Fruit fly (Drosophila melanogaster): ENCODE data around the gene CG32756.

The CG32756 gene

dm6 chrX:5916494-5917309 is 28.8 kb upstream of the CG32756 start, which contains the start of the genes Shmt and CG3726 (continued):
- no peak for TF ChIP-seq eyg (GFP tag; optimal IDR thresholded peaks at IDR 0.05)
- TF ChIP-seq CG3995 (GFP tag; optimal IDR thresholded peaks at IDR 0.05) = no peak
- no peak for TF ChIP-seq ken (GFP tag; IDR thresholded peaks at IDR 0.05)
- TF ChIP-seq stwl (tag; optimal IDR thresholded peaks at IDR 0.05) = no peak
- TF ChIP-seq CG4404 (GFP tag; IDR thresholded peaks at IDR 0.05) = no peak
- no peak for TF ChIP-seq CG11560 (tag; IDR thresholded peaks at IDR 0.05)
- peak; percentile 43 for TF ChIP-seq CG2116 (GFP tag; optimal IDR thresholded peaks at IDR 0.05)
- TF ChIP-seq Dp (GFP tag; optimal IDR thresholded peaks at IDR 0.05) = peak; percentile 75
- no peak for TF ChIP-seq disco-r (GFP tag; optimal IDR thresholded peaks at IDR 0.05)
- TF ChIP-seq dati (GFP tag; IDR thresholded peaks at IDR 0.05) = no peak
- no peak for TF ChIP-seq CG17568 (GFP tag; optimal IDR thresholded peaks at IDR 0.05)
- no peak for TF ChIP-seq bowl (GFP tag; IDR thresholded peaks at IDR 0.05)
- TF ChIP-seq CG12236 (GFP tag; optimal IDR thresholded peaks at IDR 0.05) = peak; percentile 26
- no peak for TF ChIP-seq odd (GFP tag; optimal IDR thresholded peaks at IDR 0.05)
- TF ChIP-seq Hmr (GFP tag; optimal IDR thresholded peaks at IDR 0.05) = peak; percentile 24
- peak; percentile 24 for TF ChIP-seq CrebB (tag; optimal IDR thresholded peaks at IDR 0.05)
- TF ChIP-seq CG11504 (tag; optimal IDR thresholded peaks at IDR 0.05) = peak; percentile 100
- no peak for TF ChIP-seq Ssrp (tag; optimal IDR thresholded peaks at IDR 0.05)
- no peak for TF ChIP-seq CG7556 (GFP tag; optimal IDR thresholded peaks at IDR 0.05)
- peak; percentile 44 for TF ChIP-seq CG12071 (GFP tag; optimal IDR thresholded peaks at IDR 0.05)
- no peak for TF ChIP-seq CG1792 (GFP tag; optimal IDR thresholded peaks at IDR 0.05)
- TF ChIP-seq CG3726 (GFP tag; IDR thresholded peaks at IDR 0.05) = no peak
- no peak for TF ChIP-seq kni (GFP tag; optimal IDR thresholded peaks at IDR 0.05)
- peak; percentile 45 for TF ChIP-seq BEAF-32 (GFP tag; optimal IDR thresholded peaks at IDR 0.05)
- TF ChIP-seq sna (GFP tag; IDR thresholded peaks at IDR 0.05; ENCODE audit: partially characterized antibody) = no peak
- TF ChIP-seq z (GFP tag; IDR thresholded peaks at IDR 0.05) = peak; percentile 68; the same call in 1 of the 3 replicates
- no peak for TF ChIP-seq gfzf (GFP tag; optimal IDR thresholded peaks at IDR 0.05)
- TF ChIP-seq lov (optimal IDR thresholded peaks at IDR 0.05) = no peak
- no peak for TF ChIP-seq lov (GFP tag; IDR thresholded peaks at IDR 0.05)
- TF ChIP-seq Scr (GFP tag; IDR thresholded peaks at IDR 0.05; ENCODE audit: partially characterized antibody) = no peak
- no peak for TF ChIP-seq cad (GFP tag; optimal IDR thresholded peaks at IDR 0.05)
- no peak for TF ChIP-seq H2.0 (GFP tag; IDR thresholded peaks at IDR 0.05)
- no peak for TF ChIP-seq Meics (GFP tag; optimal IDR thresholded peaks at IDR 0.05)
- TF ChIP-seq CG7987 (GFP tag; optimal IDR thresholded peaks at IDR 0.05) = peak; percentile 9
- no peak for TF ChIP-seq sens-2 (GFP tag; IDR thresholded peaks at IDR 0.05)
- no peak for TF ChIP-seq fd3F (GFP tag; optimal IDR thresholded peaks at IDR 0.05)
- TF ChIP-seq Xbp1 (GFP tag; optimal IDR thresholded peaks at IDR 0.05) = no peak
- peak; percentile 87 for TF ChIP-seq Jarid2 (GFP tag; optimal IDR thresholded peaks at IDR 0.05)
- TF ChIP-seq Rfx (GFP tag; IDR thresholded peaks at IDR 0.05) = no peak
- no peak for TF ChIP-seq Deaf1 (tag; optimal IDR thresholded peaks at IDR 0.05)
- TF ChIP-seq PHDP (tag; optimal IDR thresholded peaks at IDR 0.05) = no peak
- peak in 1 of 2 experiments; percentile 13 for TF ChIP-seq Pdp1 (GFP tag; optimal IDR thresholded peaks at IDR 0.05)
- TF ChIP-seq Oli (tag; optimal IDR thresholded peaks at IDR 0.05) = no peak
- no peak for TF ChIP-seq CG2889 (GFP tag; IDR thresholded peaks at IDR 0.05)
- TF ChIP-seq CG7839 (tag; optimal IDR thresholded peaks at IDR 0.05) = no peak
- no peak for TF ChIP-seq CG2129 (GFP tag; IDR thresholded peaks at IDR 0.05; ENCODE audit: partially characterized antibody)
- TF ChIP-seq CG18764 (GFP tag; optimal IDR thresholded peaks at IDR 0.05) = no peak
- no peak; the same call in 2 of the 3 replicates for TF ChIP-seq CG2199 (GFP tag; IDR thresholded peaks at IDR 0.05)
- TF ChIP-seq CG6854 (GFP tag; optimal IDR thresholded peaks at IDR 0.05) = peak; percentile 21
- TF ChIP-seq fru (optimal IDR thresholded peaks at IDR 0.05) = no peak
